Fruit fly (Drosophila melanogaster) whole organism, wandering third instar larva: ENCODE data around the gene CG15865.
A peak's percentile ranks its signal among the peaks of the same experiment; 100 is the strongest.

Experiments
- CG32264 ChIP-seq: fragments of 200-800 bp; sonication (Bioruptor generic); optimal IDR thresholded peaks from 2 replicates; lab custom pipeline; 2016; ENCODE audit warnings: missing biosample characterization, missing genetic modification characterization
- CG9705 ChIP-seq: fragments of 200-800 bp; sonication (Bioruptor generic); optimal IDR thresholded peaks from 2 replicates; lab custom pipeline; 2018; ENCODE audit warnings: missing biosample characterization, mild to moderate bottlenecking, missing genetic modification characterization
- CrebA ChIP-seq: fragments of 200-800 bp; sonication (Bioruptor generic); optimal IDR thresholded peaks from 2 replicates; lab custom pipeline; 2016; ENCODE audit warnings: missing biosample characterization, mild to moderate bottlenecking, missing genetic modification characterization, borderline replicate concordance
- Dfd ChIP-seq: fragments of >200 bp; optimal IDR thresholded peaks from 2 replicates; lab custom pipeline; 2017; ENCODE audit warnings: missing biosample characterization, missing genetic modification characterization
- Dif ChIP-seq: fragments of 200-275, 200-300 bp; sonication (Bioruptor generic); optimal IDR thresholded peaks from 2 replicates; lab custom pipeline; 2018; ENCODE audit warnings: missing biosample characterization, missing genetic modification characterization; ENCODE audit not compliant: partially characterized antibody
- GATAd ChIP-seq: sonication (Bioruptor generic); optimal IDR thresholded peaks from 2 replicates; lab custom pipeline; 2016; ENCODE audit warnings: missing biosample characterization, missing genetic modification characterization
- HLH106 ChIP-seq: fragments of 200-800 bp; optimal IDR thresholded peaks from 3 replicates; lab custom pipeline; 2019; ENCODE audit warnings: missing biosample characterization, mild to moderate bottlenecking, missing genetic modification characterization, moderate library complexity
- Hnf4 ChIP-seq: fragments of 200-800 bp; sonication (Bioruptor generic); optimal IDR thresholded peaks from 2 replicates; lab custom pipeline; 2016; ENCODE audit warnings: missing biosample characterization, mild to moderate bottlenecking, missing genetic modification characterization
- Hr78 ChIP-seq: fragments of >200 bp; optimal IDR thresholded peaks from 2 replicates; lab custom pipeline; 2017; ENCODE audit warnings: missing biosample characterization, missing genetic modification characterization
- Hr83 ChIP-seq: fragments of 200-300 bp; sonication (Bioruptor generic); optimal IDR thresholded peaks from 2 replicates; lab custom pipeline; 2016; ENCODE audit warnings: missing biosample characterization, mild to moderate bottlenecking, missing genetic modification characterization, moderate library complexity; ENCODE audit not compliant: poor library complexity, severe bottlenecking
- Jra ChIP-seq: sonication (Bioruptor generic); optimal IDR thresholded peaks from 2 replicates; lab custom pipeline; 2016; ENCODE audit warnings: missing biosample characterization, missing genetic modification characterization
- Myc ChIP-seq: fragments of >200 bp; optimal IDR thresholded peaks from 2 replicates; lab custom pipeline; 2017
- N ChIP-seq: fragments of >200 bp; optimal IDR thresholded peaks from 2 replicates; lab custom pipeline; 2018; ENCODE audit warnings: missing biosample characterization, missing external identifiers, missing genetic modification characterization
- OdsH ChIP-seq: fragments of 200-800 bp; sonication (Bioruptor generic); optimal IDR thresholded peaks from 2 replicates; lab custom pipeline; 2016; ENCODE audit warnings: missing biosample characterization, mild to moderate bottlenecking, missing genetic modification characterization
- Sp1 ChIP-seq: fragments of 200-800 bp; sonication (Bioruptor generic); optimal IDR thresholded peaks from 3 replicates; lab custom pipeline; 2019; ENCODE audit warnings: missing biosample characterization, mild to moderate bottlenecking, missing genetic modification characterization, moderate library complexity
- br ChIP-seq: fragments of 200-800 bp; sonication (Bioruptor generic); optimal IDR thresholded peaks from 2 replicates; lab custom pipeline; 2016; ENCODE audit warnings: missing biosample characterization, missing genetic modification characterization
- brk ChIP-seq: fragments of 200-800 bp; sonication (Bioruptor generic); optimal IDR thresholded peaks from 2 replicates; lab custom pipeline; 2016; ENCODE audit warnings: missing biosample characterization, mild to moderate bottlenecking, missing genetic modification characterization
- dsf ChIP-seq: sonication (Bioruptor generic); optimal IDR thresholded peaks from 2 replicates; lab custom pipeline; 2016; ENCODE audit warnings: missing biosample characterization, missing genetic modification characterization, borderline replicate concordance
- ey ChIP-seq: fragments of 200-800 bp; sonication (Bioruptor generic); optimal IDR thresholded peaks from 2 replicates; lab custom pipeline; 2016; ENCODE audit warnings: missing biosample characterization, missing genetic modification characterization
- foxo ChIP-seq, 2 experiments: fragments of 200-800 bp; sonication (Bioruptor generic); optimal IDR thresholded peaks; 2 replicates in 1 of 2; 3 replicates in 1 of 2; lab custom pipeline; 2016 to 2017; ENCODE audit warnings: missing biosample characterization in 2 of 2, missing genetic modification characterization in 2 of 2
- fru ChIP-seq: fragments of 200-800 bp; sonication (Bioruptor generic); optimal IDR thresholded peaks from 3 replicates; lab custom pipeline; 2016; ENCODE audit warnings: missing biosample characterization, mild to moderate bottlenecking, missing genetic modification characterization
- jim ChIP-seq: fragments of 175-275, 200-325 bp; sonication (Bioruptor generic); optimal IDR thresholded peaks from 2 replicates; lab custom pipeline; 2016; ENCODE audit warnings: missing biosample characterization, mild to moderate bottlenecking, missing genetic modification characterization
- lola ChIP-seq: fragments of >200 bp; optimal IDR thresholded peaks from 2 replicates; lab custom pipeline; 2017; ENCODE audit warnings: missing biosample characterization, missing genetic modification characterization
- pan ChIP-seq: fragments of >200 bp; optimal IDR thresholded peaks from 2 replicates; lab custom pipeline; 2017
- rgr ChIP-seq: fragments of 200-800 bp; sonication (Bioruptor generic); optimal IDR thresholded peaks from 3 replicates; lab custom pipeline; 2016; ENCODE audit warnings: missing biosample characterization, mild to moderate bottlenecking, missing genetic modification characterization
- sage ChIP-seq: fragments of 200-800 bp; sonication (Bioruptor generic); optimal IDR thresholded peaks from 2 replicates; lab custom pipeline; 2016; ENCODE audit warnings: missing biosample characterization, mild to moderate bottlenecking, missing genetic modification characterization
- sv ChIP-seq: fragments of 200-800 bp; sonication (Bioruptor generic); optimal IDR thresholded peaks from 3 replicates; lab custom pipeline; 2016; ENCODE audit warnings: missing biosample characterization, missing genetic modification characterization
- tai ChIP-seq: sonication (Bioruptor generic); optimal IDR thresholded peaks from 2 replicates; lab custom pipeline; 2016; ENCODE audit warnings: missing biosample characterization, missing genetic modification characterization
- usp ChIP-seq: fragments of >200 bp; optimal IDR thresholded peaks from 2 replicates; lab custom pipeline; 2017; ENCODE audit warnings: missing biosample characterization, missing genetic modification characterization
- woc ChIP-seq: sonication (Bioruptor generic); optimal IDR thresholded peaks from 2 replicates; lab custom pipeline; 2016; ENCODE audit warnings: missing biosample characterization, mild to moderate bottlenecking, missing genetic modification characterization

Gene CG15865

dm6 chrX:16676653-16677052 lies 12.4 kb upstream of the CG15865 start, which contains the start of gene CG13012:
TSS of gene CG13012 (minus strand) at chrX:16676753.
- no peak for TF ChIP-seq Hr83 (GFP tag; lab: Kevin White, UChicago)
- TF ChIP-seq tai (GFP tag; lab: Kevin White, UChicago): no peak
- no peak for TF ChIP-seq foxo (GFP tag; optimal IDR thresholded peaks at IDR 0.05; lab: Kevin White, UChicago)
- TF ChIP-seq pan: no peak
- no peak for TF ChIP-seq Dfd
- no peak for TF ChIP-seq brk (GFP tag; lab: Kevin White, UChicago)
- no peak for TF ChIP-seq GATAd (GFP tag; lab: Kevin White, UChicago)
- TF ChIP-seq br (GFP tag; lab: Kevin White, UChicago): no peak

dm6 chrX:16674538-16674937 lies 10.3 kb upstream of the CG15865 start:
- TF ChIP-seq rgr (GFP tag; lab: Kevin White, UChicago) (no peak), Jra (GFP tag; lab: Kevin White, UChicago) (no peak), brk (GFP tag; lab: Kevin White, UChicago) (no peak), dsf (GFP tag; lab: Kevin White, UChicago) (no peak), Hnf4 (GFP tag; lab: Kevin White, UChicago) (no peak), pan (no peak), CG9705 (GFP tag; lab: Kevin White, UChicago) (no peak), tai (GFP tag; lab: Kevin White, UChicago) (no peak), lola (GFP tag; lab: Kevin White, UChicago) (no peak), jim (no peak), Dfd (no peak), foxo (GFP tag; optimal IDR thresholded peaks at IDR 0.05; lab: Kevin White, UChicago) (no peak), Sp1 (GFP tag; lab: Kevin White, UChicago) (no peak), usp (GFP tag; lab: Kevin White, UChicago) (no peak), Dif (GFP tag; lab: Kevin White, UChicago) (no peak), Hr83 (GFP tag; lab: Kevin White, UChicago) (no peak), CG32264 (no peak)

dm6 chrX:16672904-16673303 lies 8.6 kb upstream of the CG15865 start:
- TF ChIP-seq HLH106: no peak
- no peak for TF ChIP-seq Dfd
- TF ChIP-seq Sp1 (GFP tag; lab: Kevin White, UChicago): no peak
- no peak for TF ChIP-seq Myc (lab: Kevin White, UChicago)
- TF ChIP-seq dsf (GFP tag; lab: Kevin White, UChicago): no peak
- no peak for TF ChIP-seq CrebA
- no peak for TF ChIP-seq Hr83 (GFP tag; lab: Kevin White, UChicago)
- no peak for TF ChIP-seq Hr78
- TF ChIP-seq jim: no peak
- no peak for TF ChIP-seq Hnf4 (GFP tag; lab: Kevin White, UChicago)
- no peak for TF ChIP-seq GATAd (GFP tag; lab: Kevin White, UChicago)
- no peak for TF ChIP-seq OdsH (GFP tag; lab: Kevin White, UChicago)
- no peak for TF ChIP-seq usp (GFP tag; lab: Kevin White, UChicago)

- TF ChIP-seq ey: no peak
- TF ChIP-seq dsf (GFP tag; lab: Kevin White, UChicago): no peak
- TF ChIP-seq rgr (GFP tag; lab: Kevin White, UChicago): peak; percentile 30
- peak; percentile 9 for TF ChIP-seq HLH106
- peak; percentile 32 for TF ChIP-seq OdsH (GFP tag; lab: Kevin White, UChicago)
- peak; percentile 14 for TF ChIP-seq fru
- no peak for TF ChIP-seq lola (GFP tag; lab: Kevin White, UChicago)
- TF ChIP-seq sv (GFP tag; lab: Kevin White, UChicago): no peak
Measured at dm6 chrX:16670691-16671481, 6.6 kb upstream of the CG15865 start.

dm6 chrX:16670262-16670661 lies 6.0 kb upstream of the CG15865 start:
- TF ChIP-seq N (GFP tag; lab: Kevin White, UChicago) (no peak), tai (GFP tag; lab: Kevin White, UChicago) (no peak), Jra (GFP tag; lab: Kevin White, UChicago) (no peak), sv (GFP tag; lab: Kevin White, UChicago) (no peak), Hr83 (GFP tag; lab: Kevin White, UChicago) (no peak), Myc (lab: Kevin White, UChicago) (no peak), Dif (GFP tag; lab: Kevin White, UChicago) (no peak), Hnf4 (GFP tag; lab: Kevin White, UChicago) (no peak), CG32264 (no peak), foxo (GFP tag; optimal IDR thresholded peaks at IDR 0.05; lab: Kevin White, UChicago) (no peak), woc (no peak), Hr78 (no peak), sage (no peak), pan (no peak)
